Fruit fly (Drosophila melanogaster) whole organism, adult: ENCODE measurements around the gene Edem2.

Experiments used
- CG11617 ChIP-seq: fragments of 200-800 bp; sonication (Bioruptor generic); optimal IDR thresholded peaks from 2 replicates; lab custom pipeline; 2017; ENCODE audit warnings: mild to moderate bottlenecking, missing biosample characterization, missing genetic modification reagents, missing genetic modification characterization
- CG12768 ChIP-seq: fragments of 200-800 bp; sonication (Bioruptor generic); optimal IDR thresholded peaks from 2 replicates; lab custom pipeline; 2017; ENCODE audit warnings: missing biosample characterization, missing genetic modification characterization, mild to moderate bottlenecking, moderate library complexity, missing genetic modification reagents
- CG14711 ChIP-seq: fragments of 200-800 bp; sonication (Bioruptor generic); optimal IDR thresholded peaks from 2 replicates; lab custom pipeline; 2018; ENCODE audit warnings: missing biosample characterization, mild to moderate bottlenecking, missing genetic modification characterization, moderate library complexity
- CG1620 ChIP-seq: fragments of 200-800 bp; sonication (Bioruptor generic); optimal IDR thresholded peaks from 2 replicates; lab custom pipeline; 2016; ENCODE audit warnings: missing biosample characterization, missing genetic modification characterization
- CG33017 ChIP-seq: fragments of 200-800 bp; sonication (Bioruptor generic); optimal IDR thresholded peaks from 2 replicates; lab custom pipeline; 2018; ENCODE audit warnings: missing biosample characterization, mild to moderate bottlenecking, missing genetic modification characterization, moderate library complexity
- CG5204 ChIP-seq: fragments of 200-800 bp; sonication (Bioruptor generic); optimal IDR thresholded peaks from 2 replicates; lab custom pipeline; 2016; ENCODE audit warnings: missing biosample characterization, missing genetic modification characterization
- CG7045 ChIP-seq: fragments of 200-800 bp; sonication (Bioruptor generic); optimal IDR thresholded peaks from 2 replicates; lab custom pipeline; 2017; ENCODE audit warnings: missing biosample characterization, mild to moderate bottlenecking, missing genetic modification characterization
- CG7101 ChIP-seq: fragments of 200-800 bp; sonication (Bioruptor generic); optimal IDR thresholded peaks from 2 replicates; lab custom pipeline; 2018; ENCODE audit warnings: missing biosample characterization, mild to moderate bottlenecking, missing genetic modification characterization, moderate library complexity
- Clk ChIP-seq: fragments of 200-800 bp; sonication (Bioruptor generic); optimal IDR thresholded peaks from 2 replicates; lab custom pipeline; 2017; ENCODE audit warnings: missing biosample characterization, missing genetic modification characterization
- Crg-1 ChIP-seq: fragments of 200-800 bp; sonication (Bioruptor generic); optimal IDR thresholded peaks from 2 replicates; lab custom pipeline; 2016; ENCODE audit warnings: missing biosample characterization, missing genetic modification characterization
- Hr96 ChIP-seq: fragments of 200-800 bp; sonication (Bioruptor generic); optimal IDR thresholded peaks from 2 replicates; lab custom pipeline; 2016; ENCODE audit warnings: missing biosample characterization, missing genetic modification characterization
- Mnt ChIP-seq: fragments of 200-800 bp; sonication (Bioruptor generic); optimal IDR thresholded peaks from 2 replicates; lab custom pipeline; 2016; ENCODE audit warnings: missing biosample characterization, mild to moderate bottlenecking, missing genetic modification characterization
- bab1 ChIP-seq: fragments of 200-800 bp; sonication (Bioruptor generic); optimal IDR thresholded peaks from 3 replicates; lab custom pipeline; 2019; ENCODE audit warnings: missing biosample characterization, mild to moderate bottlenecking, missing genetic modification characterization, moderate library complexity
- cic ChIP-seq: fragments of 200-800 bp; sonication (Bioruptor generic); optimal IDR thresholded peaks from 2 replicates; lab custom pipeline; 2017; ENCODE audit warnings: missing biosample characterization, mild to moderate bottlenecking, missing genetic modification characterization, moderate library complexity
- cnc ChIP-seq, 2 experiments: fragments of >200 bp; optimal IDR thresholded peaks; 2 replicates each; lab custom pipeline; 2017
- kay ChIP-seq: fragments of 200-800 bp; sonication (Bioruptor generic); peaks from one replicate; lab custom pipeline; 2016; ENCODE audit warnings: missing biosample characterization, missing genetic modification characterization, borderline replicate concordance
- ovo ChIP-seq: fragments of 200-800 bp; sonication (Bioruptor generic); optimal IDR thresholded peaks from 2 replicates; lab custom pipeline; 2016; ENCODE audit warnings: missing biosample characterization, missing genetic modification characterization
- pad ChIP-seq: fragments of 200-800 bp; sonication (Bioruptor generic); optimal IDR thresholded peaks from 3 replicates; lab custom pipeline; 2017; ENCODE audit warnings: missing biosample characterization, missing genetic modification characterization, mild to moderate bottlenecking, moderate library complexity, missing genetic modification reagents
- tj ChIP-seq: fragments of 200-800 bp; sonication (Bioruptor generic); optimal IDR thresholded peaks from 3 replicates; lab custom pipeline; 2017; ENCODE audit warnings: missing biosample characterization, mild to moderate bottlenecking, missing genetic modification characterization, moderate library complexity
- toe ChIP-seq: fragments of 200-800 bp; sonication (Bioruptor generic); optimal IDR thresholded peaks from 2 replicates; lab custom pipeline; 2016; ENCODE audit warnings: missing biosample characterization, missing genetic modification characterization

The Edem2 gene

dm6 chr2L:13191894-13192293 is at the start of gene Edem2, which contains the start of gene CG16974:
Edem2 (plus strand) TSS chr2L:13192201.
CG16974 (minus strand) TSS chr2L:13191979.
- TF ChIP-seq kay (GFP tag; lab: Kevin White, UChicago) = no peak
- TF ChIP-seq ovo (GFP tag; lab: Kevin White, UChicago) = peak; percentile 68
- no peak for TF ChIP-seq Hr96 (GFP tag; lab: Kevin White, UChicago)
- peak; percentile 81 for TF ChIP-seq CG14711 (tag; lab: Kevin White, UChicago)
- TF ChIP-seq Clk (GFP tag; lab: Kevin White, UChicago) = peak; percentile 11
- TF ChIP-seq tj (GFP tag; lab: Kevin White, UChicago) = peak; percentile 48
- TF ChIP-seq pad = peak; percentile 67
- peak; percentile 77 for TF ChIP-seq CG7045 (GFP tag; lab: Kevin White, UChicago)
- peak; percentile 65 for TF ChIP-seq Crg-1 (GFP tag; lab: Kevin White, UChicago)
- no peak for TF ChIP-seq toe (GFP tag; lab: Kevin White, UChicago)
- TF ChIP-seq Mnt = peak; percentile 75
- TF ChIP-seq CG1620 = peak; percentile 79
- TF ChIP-seq CG12768 (GFP tag; lab: Kevin White, UChicago) = peak; percentile 59
- TF ChIP-seq cic (GFP tag; lab: Kevin White, UChicago) = peak; percentile 66
- TF ChIP-seq CG5204 (GFP tag; lab: Kevin White, UChicago) = no peak
- peak; percentile 72 for TF ChIP-seq CG11617 (GFP tag; lab: Kevin White, UChicago)
- TF ChIP-seq CG7101 (tag; lab: Kevin White, UChicago) = peak; percentile 88
- TF ChIP-seq bab1 = peak; percentile 86
- TF ChIP-seq cnc (optimal IDR thresholded peaks at IDR 0.05; lab: Kevin White, UChicago) = no peak
- TF ChIP-seq CG33017 = peak; percentile 77

- no peak for TF ChIP-seq tj (GFP tag; lab: Kevin White, UChicago)
- no peak for TF ChIP-seq Clk (GFP tag; lab: Kevin White, UChicago)
- TF ChIP-seq CG7045 (GFP tag; lab: Kevin White, UChicago) = no peak
- no peak for TF ChIP-seq ovo (GFP tag; lab: Kevin White, UChicago)
- TF ChIP-seq Hr96 (GFP tag; lab: Kevin White, UChicago) = no peak
- TF ChIP-seq CG14711 (tag; lab: Kevin White, UChicago) = no peak
- TF ChIP-seq cnc (optimal IDR thresholded peaks at IDR 0.05; lab: Kevin White, UChicago) = no peak
- no peak for TF ChIP-seq cic (GFP tag; lab: Kevin White, UChicago)
- no peak for TF ChIP-seq CG7101 (tag; lab: Kevin White, UChicago)
- TF ChIP-seq Crg-1 (GFP tag; lab: Kevin White, UChicago) = no peak
- no peak for TF ChIP-seq toe (GFP tag; lab: Kevin White, UChicago)
- TF ChIP-seq CG11617 (GFP tag; lab: Kevin White, UChicago) = no peak
- no peak for TF ChIP-seq kay (GFP tag; lab: Kevin White, UChicago)
- TF ChIP-seq CG12768 (GFP tag; lab: Kevin White, UChicago) = no peak
- no peak for TF ChIP-seq bab1
Observed at dm6 chr2L:13142803-13143202, 49.2 kb upstream of the Edem2 start, which contains the start of gene CG9928. CG9928 (minus strand) TSS chr2L:13142903.

- TF ChIP-seq cnc (optimal IDR thresholded peaks at IDR 0.05; lab: Kevin White, UChicago) (no peak), CG11617 (GFP tag; lab: Kevin White, UChicago) (no peak), bab1 (no peak), cic (GFP tag; lab: Kevin White, UChicago) (no peak), kay (GFP tag; lab: Kevin White, UChicago) (no peak), CG1620 (no peak), CG7045 (GFP tag; lab: Kevin White, UChicago) (no peak), Crg-1 (GFP tag; lab: Kevin White, UChicago) (no peak), ovo (GFP tag; lab: Kevin White, UChicago) (no peak), tj (GFP tag; lab: Kevin White, UChicago) (no peak), toe (GFP tag; lab: Kevin White, UChicago) (no peak)
Observed at dm6 chr2L:13143522-13143921, 48.5 kb upstream of the Edem2 start, which contains the start of gene CG16978. CG16978 (minus strand) TSS chr2L:13143622.

- TF ChIP-seq cic (GFP tag; lab: Kevin White, UChicago) (no peak), Clk (GFP tag; lab: Kevin White, UChicago) (no peak), bab1 (peak; percentile 77), tj (GFP tag; lab: Kevin White, UChicago) (no peak), kay (GFP tag; lab: Kevin White, UChicago) (no peak)
Observed at dm6 chr2L:13145035-13145683, 46.8 kb upstream of the Edem2 start.

dm6 chr2L:13146254-13146653 is 45.7 kb upstream of the Edem2 start:
- no peak for TF ChIP-seq Clk (GFP tag; lab: Kevin White, UChicago)
- TF ChIP-seq pad = no peak
- TF ChIP-seq Mnt = no peak
- no peak for TF ChIP-seq tj (GFP tag; lab: Kevin White, UChicago)
- TF ChIP-seq CG7101 (tag; lab: Kevin White, UChicago) = no peak
- no peak for TF ChIP-seq CG1620

dm6 chr2L:13154313-13154712 is 37.7 kb upstream of the Edem2 start:
- TF ChIP-seq ovo (GFP tag; lab: Kevin White, UChicago) (no peak), Mnt (no peak), tj (GFP tag; lab: Kevin White, UChicago) (no peak), CG1620 (no peak), CG12768 (GFP tag; lab: Kevin White, UChicago) (no peak), CG11617 (GFP tag; lab: Kevin White, UChicago) (no peak), kay (GFP tag; lab: Kevin White, UChicago) (no peak), Crg-1 (GFP tag; lab: Kevin White, UChicago) (no peak)
